Worm (Caenorhabditis elegans) whole organism, midembryonic: ENCODE data around the gene srxa-15.

Source experiments
- T22C8.4 ChIP-seq: fragments of 200-800 bp; sonication (Bioruptor generic); IDR thresholded peaks from 2 replicates; pipeline ENCODE4 v1.3.6; 2022; ENCODE audit warnings: missing genetic modification characterization, missing compliant biosample characterization
- cog-1 ChIP-seq: sonication (generic microtip); optimal IDR thresholded peaks from 2 replicates; lab custom pipeline; 2016; ENCODE audit warnings: missing genetic modification characterization, missing compliant biosample characterization
- flt-1 ChIP-seq: fragments of 200-800 bp; sonication (Bioruptor generic); IDR thresholded peaks from 2 replicates; pipeline ENCODE4 v1.3.6; 2022; ENCODE audit warnings: missing genetic modification characterization, missing compliant biosample characterization
- klf-2 ChIP-seq: fragments of 200-800 bp; sonication (Bioruptor generic); conservative IDR thresholded peaks from 2 replicates; pipeline ENCODE4 v1.3.6; 2022; ENCODE audit warnings: missing genetic modification reagents, missing genetic modification characterization, missing compliant biosample characterization
- med-1 ChIP-seq: sonication (generic microtip); optimal IDR thresholded peaks from 2 replicates; lab custom pipeline; 2017; ENCODE audit warnings: missing genetic modification characterization, mild to moderate bottlenecking, missing compliant biosample characterization, antibody characterized with exemption, missing genetic modification reagents; ENCODE audit not compliant: insufficient read depth
- ref-1 ChIP-seq: fragments of 200-800 bp; sonication (Bioruptor generic); conservative IDR thresholded peaks from 2 replicates; pipeline ENCODE4 v1.3.6; 2022; ENCODE audit warnings: missing genetic modification reagents, missing genetic modification characterization, missing compliant biosample characterization

ce11 chrV:20651923-20652322 is 9.9 kb downstream of the srxa-15 start:
- TF ChIP-seq flt-1 (GFP tag; lab: Robert Waterston, UW), result no peak
- no peak for TF ChIP-seq klf-2
- no peak for TF ChIP-seq ref-1 (GFP tag; lab: Robert Waterston, UW)
- no peak for TF ChIP-seq T22C8.4
- no peak for TF ChIP-seq cog-1
- no peak for TF ChIP-seq med-1
